Fruit fly (Drosophila melanogaster) ovary, adult (tissue): ENCODE results near the gene CG43078.

Experiments
- CG17801 ChIP-seq: fragments of 200-800 bp; optimal IDR thresholded peaks from 2 replicates; lab custom pipeline; 2019; ENCODE audit warnings: missing biosample characterization, mild to moderate bottlenecking, missing genetic modification characterization, moderate library complexity; ENCODE audit not compliant: partially characterized antibody

CG43078 gene

DNA sequence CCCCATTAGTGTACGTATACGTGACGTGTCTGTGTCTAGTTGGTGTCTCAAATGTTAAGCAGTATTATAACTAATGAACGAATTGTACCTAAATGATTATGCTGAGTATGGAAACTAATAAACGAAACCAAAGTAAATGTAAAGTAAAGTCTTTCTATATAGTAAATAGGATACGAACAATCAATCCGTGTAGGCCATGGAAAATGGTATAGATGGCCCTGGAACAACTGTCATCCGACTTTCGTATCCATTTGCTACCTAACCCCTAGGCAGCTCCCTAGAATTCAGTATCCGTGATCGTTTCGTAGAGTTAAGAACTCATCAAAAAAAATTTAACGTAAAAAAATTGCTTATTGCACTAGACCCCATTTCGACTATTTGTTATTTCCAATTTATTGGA, 40.3 kb downstream of the CG43078 start, which contains the start of gene S-Lap1:
Gene S-Lap1 (plus strand): TSS at position 301 of the 400 bp plus-strand sequence.
- TF ChIP-seq CG17801 (GFP tag; lab: Kevin White, UChicago) = no peak

DNA sequence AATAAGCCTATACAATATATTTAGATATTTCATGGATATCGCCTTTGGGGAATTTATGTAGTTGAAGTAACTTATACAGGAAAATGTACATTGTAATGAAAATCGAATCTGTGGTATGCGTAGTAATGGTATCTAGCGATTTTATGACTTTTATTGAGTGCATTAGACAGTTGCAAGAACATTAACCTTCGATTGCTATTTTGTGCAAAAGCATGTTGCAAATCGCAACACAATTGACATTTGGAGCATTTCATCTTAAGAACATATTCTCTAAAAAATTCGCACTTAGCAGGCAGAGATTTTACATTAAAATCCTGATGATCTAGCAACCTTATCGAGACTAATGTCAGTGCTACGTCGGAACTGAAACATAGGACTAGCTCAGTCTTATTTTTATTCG, 43.0 kb downstream of the CG43078 start, which contains the start of gene S-Lap2:
Gene S-Lap2 (plus strand): TSS at position 301 of the 400 bp plus-strand sequence.
- no peak for TF ChIP-seq CG17801 (GFP tag; lab: Kevin White, UChicago)

- no peak for TF ChIP-seq CG17801 (GFP tag; lab: Kevin White, UChicago)
Measured at dm6 chr3L:8621465-8621864, 44.9 kb downstream of the CG43078 start.

- no peak for TF ChIP-seq CG17801 (GFP tag; lab: Kevin White, UChicago)
Measured at dm6 chr3L:8623702-8624421, 47.3 kb downstream of the CG43078 start, which contains the start of the genes GAPsec and Zasp66. TSS of gene GAPsec (minus strand) at chr3L:8623901. TSS of gene Zasp66 (plus strand) at chr3L:8624371.

- no peak for TF ChIP-seq CG17801 (GFP tag; lab: Kevin White, UChicago)
Measured at dm6 chr3L:8627839-8628827, 51.5 kb downstream of the CG43078 start.

DNA sequence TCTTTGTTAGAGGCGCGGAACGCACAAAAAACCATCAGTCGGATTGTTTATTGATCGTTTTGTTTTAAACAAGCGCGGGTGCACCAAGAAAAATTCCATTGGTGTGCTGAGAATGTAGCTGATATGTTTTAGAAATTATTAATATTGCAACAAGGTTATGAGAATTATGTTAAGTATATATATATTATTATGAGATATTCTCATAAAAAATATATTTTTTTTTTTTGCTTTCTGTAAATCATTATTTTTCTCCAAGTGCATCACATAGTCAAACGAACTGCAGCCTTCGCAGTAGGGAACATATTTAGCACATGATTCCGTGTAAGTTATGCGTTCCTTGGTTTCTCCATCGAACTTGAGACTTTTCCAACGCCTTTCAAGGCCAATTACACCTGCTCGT, 52.4 kb downstream of the CG43078 start:
- TF ChIP-seq CG17801 (GFP tag; lab: Kevin White, UChicago) = no peak

DNA sequence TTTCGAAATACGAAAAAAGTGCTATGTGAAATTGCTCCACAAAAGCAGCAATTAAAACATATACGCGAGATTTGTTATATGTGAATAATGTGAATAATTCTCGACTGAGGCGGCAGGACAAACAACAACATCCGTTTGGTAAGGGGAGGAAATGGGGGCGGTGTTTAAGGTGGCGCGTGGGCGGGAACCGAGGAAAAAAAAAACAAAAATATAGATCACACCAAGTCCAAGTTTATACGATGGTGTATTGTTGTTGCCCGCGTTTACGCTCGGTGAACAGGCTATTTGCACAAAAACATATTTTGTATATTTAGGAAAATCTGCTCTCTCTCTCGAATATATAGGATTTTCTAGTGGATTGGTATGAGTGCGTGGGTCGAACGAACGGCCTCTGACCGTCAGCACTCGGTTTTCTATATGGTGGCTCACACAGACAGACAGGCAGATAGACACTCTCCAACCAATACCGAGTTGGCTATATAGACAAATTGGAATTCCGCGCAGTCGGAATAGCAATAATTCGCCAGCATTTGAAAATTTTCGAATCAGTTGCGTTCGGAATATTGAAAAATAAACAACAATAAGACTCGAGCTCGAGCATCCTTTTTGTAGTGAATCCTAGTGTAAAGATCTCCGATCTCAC, 53.2 kb downstream of the CG43078 start:
- TF ChIP-seq CG17801 (GFP tag; lab: Kevin White, UChicago) = no peak

dm6 chr3L:8633614-8634325, 57.2 kb downstream of the CG43078 start, which contains the start of gene Cdc6:
TSS of gene Cdc6 (minus strand) at chr3L:8634069.
- no peak for TF ChIP-seq CG17801 (GFP tag; lab: Kevin White, UChicago)

DNA sequence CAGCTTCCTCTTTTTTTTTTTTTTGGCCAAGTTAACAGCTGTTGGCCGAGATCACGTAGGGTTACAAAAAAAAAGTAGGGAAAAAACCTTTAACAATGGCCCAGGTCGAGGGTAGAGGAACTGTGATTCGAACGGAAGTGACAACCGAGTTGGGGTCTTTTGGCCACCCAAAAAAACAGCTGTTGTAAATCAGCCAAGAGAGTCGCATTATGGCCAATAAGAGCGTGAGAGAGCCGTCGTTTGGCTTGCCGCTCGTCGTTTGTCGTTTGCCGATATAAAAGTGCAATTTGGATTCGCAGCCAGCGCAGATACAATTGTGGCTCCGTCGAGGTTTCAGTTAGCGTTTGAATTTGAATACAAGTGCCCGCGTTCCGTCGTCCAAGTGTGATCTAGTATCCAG, 63.5 kb downstream of the CG43078 start, which contains the start of gene Cpr66D:
Gene Cpr66D (plus strand): TSS at position 301 of the 400 bp plus-strand sequence.
- TF ChIP-seq CG17801 (GFP tag; lab: Kevin White, UChicago) = no peak

- TF ChIP-seq CG17801 (GFP tag; lab: Kevin White, UChicago) = no peak
Measured at dm6 chr3L:8641049-8641448, 64.4 kb downstream of the CG43078 start.

dm6 chr3L:8643810-8644552, 67.4 kb downstream of the CG43078 start:
- TF ChIP-seq CG17801 (GFP tag; lab: Kevin White, UChicago) = no peak

- no peak for TF ChIP-seq CG17801 (GFP tag; lab: Kevin White, UChicago)
Measured at dm6 chr3L:8646821-8647220, 70.2 kb downstream of the CG43078 start, which contains the start of the genes CG13305 and Pex7. TSS of gene CG13305 (minus strand) at chr3L:8646822. TSS of gene Pex7 (plus strand) at chr3L:8647145.

DNA sequence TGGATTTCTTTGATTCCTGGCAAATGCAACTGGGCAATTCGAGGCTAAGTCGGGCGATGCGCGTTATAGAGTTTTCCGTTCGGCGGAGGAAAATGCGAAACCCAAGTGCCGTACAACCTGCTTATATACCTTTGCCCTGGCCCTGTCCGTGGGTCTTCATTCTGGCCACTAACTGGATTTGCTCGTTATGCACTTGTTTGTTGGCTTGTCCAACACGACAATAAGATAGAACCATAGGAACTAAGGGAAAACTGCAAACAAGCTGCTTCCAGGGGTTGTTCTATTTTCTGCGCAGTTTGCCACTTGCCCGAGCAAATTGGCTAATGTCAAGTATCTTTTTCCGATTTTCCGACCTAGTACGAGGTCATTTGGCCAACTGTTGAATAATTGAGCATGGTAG, 72.2 kb downstream of the CG43078 start, which contains the start of gene Arr2:
Gene Arr2 (minus strand): TSS at position 101 of the 400 bp plus-strand sequence.
- no peak for TF ChIP-seq CG17801 (GFP tag; lab: Kevin White, UChicago)
